Fruit fly (Drosophila melanogaster) whole organism, pupa: ENCODE results near the gene Cse1.

Experiments
- CG10348 ChIP-seq: fragments of 200-800 bp; sonication (Bioruptor generic); IDR thresholded peaks from 2 replicates; pipeline ENCODE4 v1.3.6; 2022; ENCODE audit warnings: missing biosample characterization, missing genetic modification characterization
- CG12605 ChIP-seq: fragments of 200-800 bp; sonication (Bioruptor generic); IDR thresholded peaks from 2 replicates; pipeline ENCODE4 v1.3.6; 2022; ENCODE audit warnings: missing biosample characterization, missing genetic modification characterization
- CG13204 ChIP-seq: fragments of 200-800 bp; sonication (Bioruptor generic); optimal IDR thresholded peaks from 2 replicates; lab custom pipeline; 2018; ENCODE audit warnings: missing biosample characterization, mild to moderate bottlenecking, missing genetic modification characterization, moderate library complexity
- CG14655 ChIP-seq: fragments of 200-800 bp; sonication (Bioruptor generic); optimal IDR thresholded peaks from 3 replicates; lab custom pipeline; 2017; ENCODE audit warnings: mild to moderate bottlenecking, missing biosample characterization, missing genetic modification reagents, missing genetic modification characterization
- CG15710 ChIP-seq: fragments of 200-800 bp; sonication (Bioruptor generic); optimal IDR thresholded peaks from 2 replicates; lab custom pipeline; 2018; ENCODE audit warnings: missing biosample characterization, mild to moderate bottlenecking, missing genetic modification characterization, moderate library complexity
- CG17806 ChIP-seq: fragments of 200-800 bp; sonication (Bioruptor generic); optimal IDR thresholded peaks from 2 replicates; lab custom pipeline; 2018; ENCODE audit warnings: missing biosample characterization, mild to moderate bottlenecking, missing genetic modification characterization, moderate library complexity
- CG32121 ChIP-seq: fragments of 200-800 bp; sonication (Bioruptor generic); IDR thresholded peaks from 2 replicates; pipeline ENCODE4 v1.3.6; 2022; ENCODE audit warnings: missing biosample characterization, missing genetic modification characterization
- CG34367 ChIP-seq: fragments of 200-800 bp; sonication (Bioruptor generic); optimal IDR thresholded peaks from 2 replicates; lab custom pipeline; 2018; ENCODE audit warnings: missing biosample characterization, mild to moderate bottlenecking, missing genetic modification characterization
- CG4496 ChIP-seq: fragments of 200-800 bp; sonication (Bioruptor generic); IDR thresholded peaks from 3 replicates; pipeline ENCODE4 v1.3.6; 2022; ENCODE audit warnings: missing biosample characterization, missing genetic modification characterization
- CG8159 ChIP-seq: fragments of 200-800 bp; sonication (Bioruptor generic); optimal IDR thresholded peaks from 3 replicates; lab custom pipeline; 2018; ENCODE audit warnings: missing biosample characterization, mild to moderate bottlenecking, missing genetic modification characterization, moderate library complexity
- CG8301 ChIP-seq: fragments of 200-800 bp; sonication (Bioruptor generic); optimal IDR thresholded peaks from 2 replicates; lab custom pipeline; 2018; ENCODE audit warnings: missing biosample characterization, mild to moderate bottlenecking, missing genetic modification characterization
- CG9948 ChIP-seq: fragments of 200-800 bp; sonication (Bioruptor generic); optimal IDR thresholded peaks from 2 replicates; lab custom pipeline; 2018; ENCODE audit warnings: missing biosample characterization, mild to moderate bottlenecking, missing genetic modification characterization, moderate library complexity
- D1 ChIP-seq: fragments of 200-800 bp; sonication (Bioruptor generic); optimal IDR thresholded peaks from 2 replicates; lab custom pipeline; 2018; ENCODE audit warnings: missing biosample characterization, mild to moderate bottlenecking, missing genetic modification characterization, moderate library complexity
- EcR ChIP-seq: fragments of 200-800 bp; sonication (Bioruptor generic); optimal IDR thresholded peaks from 3 replicates; lab custom pipeline; 2019; ENCODE audit warnings: missing biosample characterization, missing genetic modification characterization, mild to moderate bottlenecking, moderate library complexity, missing genetic modification reagents
- Ets98B ChIP-seq: fragments of 200-800 bp; sonication (Bioruptor generic); IDR thresholded peaks from 2 replicates; pipeline ENCODE4 v1.3.6; 2022; ENCODE audit warnings: missing biosample characterization, missing genetic modification characterization
- Pif1A ChIP-seq: fragments of 200-800 bp; sonication (Bioruptor generic); optimal IDR thresholded peaks from 3 replicates; lab custom pipeline; 2016; ENCODE audit warnings: missing biosample characterization, missing genetic modification characterization
- Pif1B ChIP-seq: fragments of 200-800 bp; sonication (Bioruptor generic); optimal IDR thresholded peaks from 3 replicates; lab custom pipeline; 2016; ENCODE audit warnings: missing biosample characterization, missing genetic modification characterization
- Snoo ChIP-seq: fragments of 200-800 bp; sonication (Bioruptor generic); optimal IDR thresholded peaks from 3 replicates; lab custom pipeline; 2017; ENCODE audit warnings: missing biosample characterization, mild to moderate bottlenecking, missing genetic modification characterization, inconsistent platforms
- fd96Ca ChIP-seq: fragments of 200-800 bp; sonication (Bioruptor generic); IDR thresholded peaks from 3 replicates; pipeline ENCODE4 v1.3.6; 2022; ENCODE audit warnings: missing biosample characterization, missing genetic modification characterization
- gl ChIP-seq: fragments of 200-800 bp; sonication (Bioruptor generic); optimal IDR thresholded peaks from 2 replicates; lab custom pipeline; 2018; ENCODE audit warnings: missing biosample characterization, mild to moderate bottlenecking, missing genetic modification characterization
- rn ChIP-seq: fragments of 200-800 bp; sonication (Bioruptor generic); IDR thresholded peaks from 2 replicates; pipeline ENCODE4 v1.3.6; 2022; ENCODE audit warnings: missing biosample characterization, missing genetic modification characterization

Cse1 gene

dm6 chr2L:16793970-16794369 is 31.0 kb downstream of the Cse1 start, which contains the start of gene Ugt37C2:
TSS of gene Ugt37C2 (plus strand) at chr2L:16794211.
- TF ChIP-seq Pif1A (GFP tag; lab: Kevin White, UChicago) (no peak), CG13204 (GFP tag; lab: Kevin White, UChicago) (no peak), CG15710 (no peak), CG32121 (GFP tag; lab: Robert Waterston, UW) (no peak)

- TF ChIP-seq EcR (GFP tag; lab: Kevin White, UChicago) = no peak
- TF ChIP-seq CG34367 = no peak
- no peak for TF ChIP-seq CG13204 (GFP tag; lab: Kevin White, UChicago)
- no peak for TF ChIP-seq Pif1A (GFP tag; lab: Kevin White, UChicago)
- no peak for TF ChIP-seq fd96Ca (GFP tag; lab: Robert Waterston, UW)
- TF ChIP-seq CG4496 (GFP tag; lab: Robert Waterston, UW) = peak; percentile 63; the same call in 2 of the 3 replicates
These were observed 33.7 kb downstream of the Cse1 start, which contains the start of gene CG17928 for dm6 chr2L:16791345-16791744. TSS of gene CG17928 (plus strand) at chr2L:16791568.

- TF ChIP-seq CG8301 (tag; lab: Kevin White, UChicago) = no peak
These were observed 34.2 kb downstream of the Cse1 start, which contains the start of gene Cyt-b5-r for dm6 chr2L:16790671-16791270. TSS of gene Cyt-b5-r (minus strand) at chr2L:16790721.

dm6 chr2L:16789880-16790279 is 35.1 kb downstream of the Cse1 start:
- TF ChIP-seq CG34367 (no peak), CG12605 (GFP tag; lab: Robert Waterston, UW) (no peak), CG14655 (GFP tag; lab: Kevin White, UChicago) (no peak), Snoo (tag; lab: Kevin White, UChicago) (no peak), CG15710 (no peak), CG10348 (GFP tag; lab: Robert Waterston, UW) (no peak), rn (GFP tag; lab: Robert Waterston, UW) (no peak)

dm6 chr2L:16788885-16789284 is 36.1 kb downstream of the Cse1 start:
- no peak for TF ChIP-seq CG8301 (tag; lab: Kevin White, UChicago)
- TF ChIP-seq CG14655 (GFP tag; lab: Kevin White, UChicago) = no peak
- no peak for TF ChIP-seq EcR (GFP tag; lab: Kevin White, UChicago)
- TF ChIP-seq CG8159 (tag; lab: Kevin White, UChicago) = no peak
- TF ChIP-seq Pif1A (GFP tag; lab: Kevin White, UChicago) = no peak
- no peak for TF ChIP-seq CG13204 (GFP tag; lab: Kevin White, UChicago)
- no peak for TF ChIP-seq rn (GFP tag; lab: Robert Waterston, UW)
- no peak for TF ChIP-seq CG4496 (GFP tag; lab: Robert Waterston, UW)
- no peak for TF ChIP-seq CG10348 (GFP tag; lab: Robert Waterston, UW)
- TF ChIP-seq D1 (tag; lab: Kevin White, UChicago) = no peak
- no peak for TF ChIP-seq Ets98B (GFP tag; lab: Robert Waterston, UW)
- TF ChIP-seq Pif1B (GFP tag; lab: Kevin White, UChicago) = no peak

dm6 chr2L:16787548-16787947 is 37.5 kb downstream of the Cse1 start:
- TF ChIP-seq CG34367 = no peak
- no peak for TF ChIP-seq CG13204 (GFP tag; lab: Kevin White, UChicago)
- no peak for TF ChIP-seq Pif1B (GFP tag; lab: Kevin White, UChicago)
- TF ChIP-seq CG4496 (GFP tag; lab: Robert Waterston, UW) = no peak
- TF ChIP-seq Pif1A (GFP tag; lab: Kevin White, UChicago) = no peak
- TF ChIP-seq gl (tag; lab: Kevin White, UChicago) = no peak
- TF ChIP-seq CG32121 (GFP tag; lab: Robert Waterston, UW) = no peak
- no peak for TF ChIP-seq CG10348 (GFP tag; lab: Robert Waterston, UW)
- no peak for TF ChIP-seq CG17806 (tag; lab: Kevin White, UChicago)
- TF ChIP-seq CG15710 = no peak
- no peak for TF ChIP-seq rn (GFP tag; lab: Robert Waterston, UW)
- TF ChIP-seq CG14655 (GFP tag; lab: Kevin White, UChicago) = no peak
- TF ChIP-seq D1 (tag; lab: Kevin White, UChicago) = no peak
- no peak for TF ChIP-seq fd96Ca (GFP tag; lab: Robert Waterston, UW)
- TF ChIP-seq Snoo (tag; lab: Kevin White, UChicago) = no peak
- no peak for TF ChIP-seq EcR (GFP tag; lab: Kevin White, UChicago)
- no peak for TF ChIP-seq CG9948 (tag; lab: Kevin White, UChicago)
- no peak for TF ChIP-seq CG12605 (GFP tag; lab: Robert Waterston, UW)
- no peak for TF ChIP-seq CG8301 (tag; lab: Kevin White, UChicago)
- TF ChIP-seq CG8159 (tag; lab: Kevin White, UChicago) = no peak
